Fruit fly (Drosophila melanogaster) whole organism, adult: Measurements from ENCODE around the gene Ndf.

ENCODE experiments used
- CG11617 ChIP-seq: fragments of 200-800 bp; sonication (Bioruptor generic); optimal IDR thresholded peaks from 2 replicates; lab custom pipeline; 2017; ENCODE audit warnings: mild to moderate bottlenecking, missing biosample characterization, missing genetic modification reagents, missing genetic modification characterization
- CG12768 ChIP-seq: fragments of 200-800 bp; sonication (Bioruptor generic); optimal IDR thresholded peaks from 2 replicates; lab custom pipeline; 2017; ENCODE audit warnings: missing biosample characterization, missing genetic modification characterization, mild to moderate bottlenecking, moderate library complexity, missing genetic modification reagents
- CG14711 ChIP-seq: fragments of 200-800 bp; sonication (Bioruptor generic); optimal IDR thresholded peaks from 2 replicates; lab custom pipeline; 2018; ENCODE audit warnings: missing biosample characterization, mild to moderate bottlenecking, missing genetic modification characterization, moderate library complexity
- CG1620 ChIP-seq: fragments of 200-800 bp; sonication (Bioruptor generic); optimal IDR thresholded peaks from 2 replicates; lab custom pipeline; 2016; ENCODE audit warnings: missing biosample characterization, missing genetic modification characterization
- CG33017 ChIP-seq: fragments of 200-800 bp; sonication (Bioruptor generic); optimal IDR thresholded peaks from 2 replicates; lab custom pipeline; 2018; ENCODE audit warnings: missing biosample characterization, mild to moderate bottlenecking, missing genetic modification characterization, moderate library complexity
- CG5204 ChIP-seq: fragments of 200-800 bp; sonication (Bioruptor generic); optimal IDR thresholded peaks from 2 replicates; lab custom pipeline; 2016; ENCODE audit warnings: missing biosample characterization, missing genetic modification characterization
- CG7045 ChIP-seq: fragments of 200-800 bp; sonication (Bioruptor generic); optimal IDR thresholded peaks from 2 replicates; lab custom pipeline; 2017; ENCODE audit warnings: missing biosample characterization, mild to moderate bottlenecking, missing genetic modification characterization
- CG7101 ChIP-seq: fragments of 200-800 bp; sonication (Bioruptor generic); optimal IDR thresholded peaks from 2 replicates; lab custom pipeline; 2018; ENCODE audit warnings: missing biosample characterization, mild to moderate bottlenecking, missing genetic modification characterization, moderate library complexity
- Clk ChIP-seq: fragments of 200-800 bp; sonication (Bioruptor generic); optimal IDR thresholded peaks from 2 replicates; lab custom pipeline; 2017; ENCODE audit warnings: missing biosample characterization, missing genetic modification characterization
- Crg-1 ChIP-seq: fragments of 200-800 bp; sonication (Bioruptor generic); optimal IDR thresholded peaks from 2 replicates; lab custom pipeline; 2016; ENCODE audit warnings: missing biosample characterization, missing genetic modification characterization
- Hr96 ChIP-seq: fragments of 200-800 bp; sonication (Bioruptor generic); optimal IDR thresholded peaks from 2 replicates; lab custom pipeline; 2016; ENCODE audit warnings: missing biosample characterization, missing genetic modification characterization
- Mnt ChIP-seq: fragments of 200-800 bp; sonication (Bioruptor generic); optimal IDR thresholded peaks from 2 replicates; lab custom pipeline; 2016; ENCODE audit warnings: missing biosample characterization, mild to moderate bottlenecking, missing genetic modification characterization
- bab1 ChIP-seq: fragments of 200-800 bp; sonication (Bioruptor generic); optimal IDR thresholded peaks from 3 replicates; lab custom pipeline; 2019; ENCODE audit warnings: missing biosample characterization, mild to moderate bottlenecking, missing genetic modification characterization, moderate library complexity
- cic ChIP-seq: fragments of 200-800 bp; sonication (Bioruptor generic); optimal IDR thresholded peaks from 2 replicates; lab custom pipeline; 2017; ENCODE audit warnings: missing biosample characterization, mild to moderate bottlenecking, missing genetic modification characterization, moderate library complexity
- cnc ChIP-seq, 2 experiments: fragments of >200 bp; optimal IDR thresholded peaks; 2 replicates each; lab custom pipeline; 2017
- kay ChIP-seq: fragments of 200-800 bp; sonication (Bioruptor generic); peaks from one replicate; lab custom pipeline; 2016; ENCODE audit warnings: missing biosample characterization, missing genetic modification characterization, borderline replicate concordance
- ovo ChIP-seq: fragments of 200-800 bp; sonication (Bioruptor generic); optimal IDR thresholded peaks from 2 replicates; lab custom pipeline; 2016; ENCODE audit warnings: missing biosample characterization, missing genetic modification characterization
- pad ChIP-seq: fragments of 200-800 bp; sonication (Bioruptor generic); optimal IDR thresholded peaks from 3 replicates; lab custom pipeline; 2017; ENCODE audit warnings: missing biosample characterization, missing genetic modification characterization, mild to moderate bottlenecking, moderate library complexity, missing genetic modification reagents
- tj ChIP-seq: fragments of 200-800 bp; sonication (Bioruptor generic); optimal IDR thresholded peaks from 3 replicates; lab custom pipeline; 2017; ENCODE audit warnings: missing biosample characterization, mild to moderate bottlenecking, missing genetic modification characterization, moderate library complexity
- toe ChIP-seq: fragments of 200-800 bp; sonication (Bioruptor generic); optimal IDR thresholded peaks from 2 replicates; lab custom pipeline; 2016; ENCODE audit warnings: missing biosample characterization, missing genetic modification characterization

Gene Ndf

DNA sequence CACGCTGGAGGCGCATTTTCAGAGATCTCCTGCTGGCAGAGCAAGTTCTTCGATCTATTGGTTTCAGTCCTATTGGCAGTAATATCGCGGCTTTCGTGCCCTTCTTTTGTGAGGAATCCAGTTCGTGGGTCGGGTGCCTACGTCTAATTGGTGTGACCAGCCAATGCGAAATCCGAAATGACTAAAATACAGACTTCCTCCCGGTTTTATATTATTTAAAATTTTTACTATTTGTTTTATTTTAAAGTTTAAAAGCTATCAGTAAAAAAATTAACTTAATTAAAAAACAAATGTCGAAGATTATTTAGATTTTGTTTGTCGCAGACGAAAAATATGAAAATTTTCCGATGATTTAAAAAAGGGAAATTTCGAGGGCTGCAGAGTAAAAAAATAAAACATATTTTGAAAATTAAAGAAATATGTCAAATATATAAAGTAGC, 40.0 kb upstream of the Ndf start, which contains the start of gene CG5850:
Gene CG5850, minus strand, starts transcription at position 347 of the 440 bp plus-strand sequence.
- TF ChIP-seq tj (GFP tag; lab: Kevin White, UChicago), result no peak
- no peak for TF ChIP-seq ovo
- no peak for TF ChIP-seq cic (GFP tag; lab: Kevin White, UChicago)
- TF ChIP-seq bab1 (GFP tag; lab: Kevin White, UChicago), result peak; percentile 71
- no peak for TF ChIP-seq CG5204
- no peak for TF ChIP-seq Hr96 (GFP tag; lab: Kevin White, UChicago)
- TF ChIP-seq Crg-1 (GFP tag; lab: Kevin White, UChicago), result no peak
- no peak for TF ChIP-seq kay (GFP tag; lab: Kevin White, UChicago)
- no peak for TF ChIP-seq CG12768 (GFP tag; lab: Kevin White, UChicago)
- no peak for TF ChIP-seq Clk (GFP tag; lab: Kevin White, UChicago)
- TF ChIP-seq Mnt (GFP tag; lab: Kevin White, UChicago), result peak; percentile 15
- TF ChIP-seq toe (GFP tag; lab: Kevin White, UChicago), result no peak
- TF ChIP-seq pad (GFP tag; lab: Kevin White, UChicago), result no peak
- TF ChIP-seq CG33017 (tag; lab: Kevin White, UChicago), result no peak
- no peak for TF ChIP-seq CG1620 (GFP tag; lab: Kevin White, UChicago)
- peak; percentile 47 for TF ChIP-seq CG7101 (tag; lab: Kevin White, UChicago)
- TF ChIP-seq CG7045 (GFP tag; lab: Kevin White, UChicago), result no peak
- TF ChIP-seq CG14711, result peak; percentile 16
- TF ChIP-seq CG11617 (GFP tag; lab: Kevin White, UChicago), result peak; percentile 22
- TF ChIP-seq cnc (optimal IDR thresholded peaks at IDR 0.05; lab: Kevin White, UChicago), result no peak

DNA sequence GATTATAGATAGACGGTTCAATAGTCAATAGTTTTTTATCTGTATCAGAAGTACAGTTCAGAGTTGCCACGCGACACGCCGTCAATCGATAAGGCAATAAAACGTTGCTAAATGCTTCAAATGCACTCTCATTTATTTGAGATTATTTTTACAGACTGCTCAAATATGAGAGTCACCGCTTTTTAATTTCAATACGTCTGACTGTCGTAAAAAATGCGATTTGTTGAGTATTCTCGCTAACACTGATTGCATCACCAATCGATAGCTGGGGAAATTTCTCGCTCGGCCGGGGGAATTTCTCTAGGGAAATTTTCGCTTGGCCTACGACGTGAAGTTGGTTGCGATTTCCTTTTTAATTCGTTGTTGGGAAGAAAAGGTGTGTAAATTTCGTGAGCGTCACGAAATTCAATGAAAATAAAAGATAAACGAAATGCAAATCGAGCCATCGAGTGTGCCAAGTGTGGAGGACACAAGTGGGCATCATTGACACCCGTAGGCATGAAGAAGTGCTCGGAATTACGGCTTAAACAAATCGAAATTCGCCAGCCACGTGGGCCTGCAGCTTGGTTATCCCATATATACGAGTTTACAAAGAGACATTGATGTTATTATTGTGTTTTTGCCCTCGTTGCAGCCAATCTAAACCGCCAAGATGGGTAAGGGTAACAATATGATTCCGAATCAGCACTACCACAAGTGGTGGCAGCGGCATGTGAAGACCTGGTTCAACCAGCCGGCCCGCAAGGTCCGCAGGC, 36.5 kb upstream of the Ndf start, which contains the start of the genes Dref and RpL13:
Gene Dref, minus strand, starts transcription at position 247 of the 755 bp plus-strand sequence.
Gene RpL13, plus strand, starts transcription at position 331 of the 755 bp plus-strand sequence.
- no peak for TF ChIP-seq kay (GFP tag; lab: Kevin White, UChicago)
- TF ChIP-seq Crg-1 (GFP tag; lab: Kevin White, UChicago), result peak; percentile 89
- TF ChIP-seq CG14711, result peak; percentile 99
- TF ChIP-seq pad (GFP tag; lab: Kevin White, UChicago), result peak; percentile 82
- TF ChIP-seq bab1 (GFP tag; lab: Kevin White, UChicago), result peak; percentile 94
- peak; percentile 76 for TF ChIP-seq Clk (GFP tag; lab: Kevin White, UChicago)
- TF ChIP-seq tj (GFP tag; lab: Kevin White, UChicago), result peak; percentile 79
- peak; percentile 80 for TF ChIP-seq cic (GFP tag; lab: Kevin White, UChicago)
- TF ChIP-seq CG11617 (GFP tag; lab: Kevin White, UChicago), result peak; percentile 97
- peak; percentile 95 for TF ChIP-seq CG7101 (tag; lab: Kevin White, UChicago)
- peak; percentile 96 for TF ChIP-seq Mnt (GFP tag; lab: Kevin White, UChicago)
- TF ChIP-seq CG1620 (GFP tag; lab: Kevin White, UChicago), result peak; percentile 84
- TF ChIP-seq cnc (optimal IDR thresholded peaks at IDR 0.05; lab: Kevin White, UChicago), result no peak
- peak; percentile 96 for TF ChIP-seq Hr96 (GFP tag; lab: Kevin White, UChicago)
- peak; percentile 92 for TF ChIP-seq toe (GFP tag; lab: Kevin White, UChicago)
- no peak for TF ChIP-seq CG5204
- TF ChIP-seq CG12768 (GFP tag; lab: Kevin White, UChicago), result peak; percentile 94
- peak; percentile 93 for TF ChIP-seq CG7045 (GFP tag; lab: Kevin White, UChicago)
- peak; percentile 91 for TF ChIP-seq CG33017 (tag; lab: Kevin White, UChicago)
- peak; percentile 92 for TF ChIP-seq ovo

DNA sequence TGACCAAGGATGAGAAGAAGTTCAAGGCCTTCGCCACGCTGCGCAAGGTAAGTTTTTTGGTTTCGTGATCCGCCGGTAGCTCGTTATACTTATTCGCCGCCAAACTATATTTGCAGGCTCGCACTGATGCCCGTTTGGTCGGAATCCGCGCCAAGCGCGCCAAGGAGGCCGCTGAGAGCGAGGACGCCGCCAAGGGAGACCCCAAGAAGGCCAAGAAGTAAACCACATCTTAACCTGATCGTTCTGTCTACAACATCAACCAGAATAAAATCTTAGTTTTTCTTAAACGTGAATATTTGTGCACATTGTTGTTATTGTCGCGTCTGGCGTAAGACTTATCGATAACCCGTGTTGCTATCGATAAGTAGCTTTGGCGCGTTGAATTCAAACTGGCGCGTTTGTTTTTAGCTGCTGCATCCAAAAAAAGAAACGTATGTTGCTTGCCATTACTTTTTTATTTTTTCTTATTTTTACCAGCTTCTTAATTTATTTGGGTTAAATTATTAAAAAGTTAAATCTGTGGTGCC, 35.4 kb upstream of the Ndf start:
- TF ChIP-seq CG33017 (tag; lab: Kevin White, UChicago), result no peak
- no peak for TF ChIP-seq CG5204
- no peak for TF ChIP-seq Clk (GFP tag; lab: Kevin White, UChicago)
- no peak for TF ChIP-seq cic (GFP tag; lab: Kevin White, UChicago)
- no peak for TF ChIP-seq tj (GFP tag; lab: Kevin White, UChicago)
- TF ChIP-seq Hr96 (GFP tag; lab: Kevin White, UChicago), result no peak

DNA sequence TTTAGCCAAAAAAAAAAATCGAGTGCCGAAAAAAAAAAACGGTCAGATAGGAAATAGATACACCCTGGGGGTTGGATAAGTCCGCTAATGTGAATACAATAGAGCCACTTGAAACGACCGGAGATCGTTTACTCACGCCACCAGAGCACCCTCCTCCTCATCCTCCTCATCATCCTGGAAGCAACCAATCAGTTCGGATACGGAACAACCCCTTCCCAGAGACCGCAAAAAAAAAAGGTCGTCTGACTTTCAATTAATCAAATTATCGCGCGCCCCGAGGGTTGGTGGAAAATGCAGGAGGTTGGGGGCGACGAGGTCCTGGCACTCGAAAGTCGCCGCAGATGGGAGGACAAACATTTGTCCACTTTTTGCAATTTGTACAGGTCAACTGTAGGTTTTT, 31.0 kb upstream of the Ndf start:
- TF ChIP-seq Hr96 (GFP tag; lab: Kevin White, UChicago) (no peak), cic (GFP tag; lab: Kevin White, UChicago) (no peak), CG12768 (GFP tag; lab: Kevin White, UChicago) (no peak), tj (GFP tag; lab: Kevin White, UChicago) (no peak), bab1 (GFP tag; lab: Kevin White, UChicago) (no peak), toe (GFP tag; lab: Kevin White, UChicago) (no peak), Mnt (GFP tag; lab: Kevin White, UChicago) (no peak), CG7045 (GFP tag; lab: Kevin White, UChicago) (no peak), pad (GFP tag; lab: Kevin White, UChicago) (no peak), CG11617 (GFP tag; lab: Kevin White, UChicago) (no peak), CG1620 (GFP tag; lab: Kevin White, UChicago) (no peak), CG5204 (no peak), CG14711 (no peak), cnc (optimal IDR thresholded peaks at IDR 0.05; lab: Kevin White, UChicago) (no peak), CG33017 (tag; lab: Kevin White, UChicago) (no peak), Clk (GFP tag; lab: Kevin White, UChicago) (no peak), Crg-1 (GFP tag; lab: Kevin White, UChicago) (no peak)

DNA sequence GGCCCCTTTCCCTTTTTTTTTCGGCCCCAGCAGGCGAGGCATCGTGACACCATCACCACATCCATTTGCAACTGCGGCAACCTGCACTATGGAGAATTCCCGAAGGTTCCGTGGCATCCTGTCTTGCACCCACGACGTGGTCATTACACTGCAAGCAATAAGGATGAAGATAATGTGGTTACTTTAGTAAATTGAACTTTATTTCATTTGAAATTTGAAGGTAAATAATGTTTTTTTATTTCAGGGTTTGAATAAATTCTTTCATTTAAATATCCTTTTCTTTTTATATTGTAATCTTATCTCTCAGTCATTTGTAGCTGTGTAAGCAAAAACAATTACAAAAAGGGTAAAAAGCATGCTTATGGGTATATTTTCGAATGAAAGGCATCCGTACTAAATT, 21.8 kb upstream of the Ndf start:
- TF ChIP-seq CG12768 (GFP tag; lab: Kevin White, UChicago) (no peak), bab1 (GFP tag; lab: Kevin White, UChicago) (no peak), CG7101 (tag; lab: Kevin White, UChicago) (no peak), cnc (optimal IDR thresholded peaks at IDR 0.05; lab: Kevin White, UChicago) (no peak), CG11617 (GFP tag; lab: Kevin White, UChicago) (no peak), Mnt (GFP tag; lab: Kevin White, UChicago) (no peak), toe (GFP tag; lab: Kevin White, UChicago) (no peak), Crg-1 (GFP tag; lab: Kevin White, UChicago) (no peak), tj (GFP tag; lab: Kevin White, UChicago) (no peak), pad (GFP tag; lab: Kevin White, UChicago) (no peak), Hr96 (GFP tag; lab: Kevin White, UChicago) (no peak), CG7045 (GFP tag; lab: Kevin White, UChicago) (no peak), kay (GFP tag; lab: Kevin White, UChicago) (no peak), cic (GFP tag; lab: Kevin White, UChicago) (no peak), ovo (no peak), CG5204 (no peak), CG14711 (no peak), Clk (GFP tag; lab: Kevin White, UChicago) (no peak), CG1620 (GFP tag; lab: Kevin White, UChicago) (no peak), CG33017 (tag; lab: Kevin White, UChicago) (no peak)
